Worm (Caenorhabditis elegans) whole organism, L4 larva: ENCODE measurements around the gene T09D3.8.
A peak's percentile ranks its signal among the peaks of the same experiment; 100 is the strongest.

Source experiments
- D1046.2 ChIP-seq: fragments of 200-800 bp; sonication (Bioruptor generic); IDR thresholded peaks from 2 replicates; pipeline ENCODE4 v1.3.6; 2022; ENCODE audit warnings: missing genetic modification characterization, missing compliant biosample characterization
- F10B5.3 ChIP-seq: sonication (generic microtip); optimal IDR thresholded peaks from 2 replicates; lab custom pipeline; 2016; ENCODE audit warnings: mild to moderate bottlenecking, missing genetic modification characterization, missing compliant biosample characterization
- F37D6.2 ChIP-seq: sonication (generic microtip); optimal IDR thresholded peaks from 2 replicates; lab custom pipeline; 2016; ENCODE audit warnings: mild to moderate bottlenecking, missing genetic modification characterization, missing compliant biosample characterization
- aha-1 ChIP-seq: fragments of 150-350 bp; peaks from one replicate; lab custom pipeline; 2014; ENCODE audit warnings: missing biosample characterization, missing genetic modification characterization
- arid-1 ChIP-seq: fragments of 200-800 bp; sonication (Bioruptor generic); conservative IDR thresholded peaks from 2 replicates; pipeline ENCODE4 v1.3.6; 2022; ENCODE audit warnings: missing genetic modification reagents, missing genetic modification characterization, missing compliant biosample characterization
- ceh-20 ChIP-seq: fragments of 200-800 bp; sonication (Bioruptor generic); IDR thresholded peaks from 2 replicates; pipeline ENCODE4 v1.3.6; 2022; ENCODE audit warnings: missing genetic modification reagents, missing genetic modification characterization, missing compliant biosample characterization
- ceh-44 ChIP-seq: fragments of 200-800 bp; sonication (Bioruptor generic); IDR thresholded peaks from 2 replicates; pipeline ENCODE4 v1.3.6; 2022; ENCODE audit warnings: missing genetic modification reagents, missing genetic modification characterization, missing compliant biosample characterization
- ces-1 ChIP-seq: fragments of 150-350 bp; sonication (generic microtip); optimal IDR thresholded peaks from 4 replicates; lab custom pipeline; 2014; ENCODE audit warnings: missing biosample characterization, missing genetic modification reagents, missing genetic modification characterization
- daf-8 ChIP-seq: fragments of 200-800 bp; sonication (Bioruptor generic); IDR thresholded peaks from 2 replicates; pipeline ENCODE4 v1.3.6; 2022; ENCODE audit warnings: missing genetic modification characterization, missing compliant biosample characterization
- dmd-8 ChIP-seq: fragments of 200-800 bp; sonication (Bioruptor generic); IDR thresholded peaks from 2 replicates; pipeline ENCODE4 v1.3.6; 2022; ENCODE audit warnings: missing genetic modification characterization, missing compliant biosample characterization
- dmd-9 ChIP-seq: fragments of 200-800 bp; sonication (Bioruptor generic); IDR thresholded peaks from 2 replicates; pipeline ENCODE4 v1.3.6; 2022; ENCODE audit warnings: missing genetic modification reagents, missing genetic modification characterization, missing compliant biosample characterization
- dpl-1 ChIP-seq: fragments of 150-350 bp; optimal IDR thresholded peaks from 2 replicates; lab custom pipeline; 2014; ENCODE audit warnings: missing biosample characterization, missing genetic modification reagents, missing genetic modification characterization
- duxl-1 ChIP-seq: sonication (generic microtip); optimal IDR thresholded peaks from 2 replicates; lab custom pipeline; 2016; ENCODE audit warnings: mild to moderate bottlenecking, missing genetic modification characterization, moderate library complexity, missing compliant biosample characterization; ENCODE audit not compliant: poor library complexity
- dve-1 ChIP-seq: sonication (generic microtip); optimal IDR thresholded peaks from 2 replicates; lab custom pipeline; 2017; ENCODE audit warnings: antibody characterized with exemption, mild to moderate bottlenecking, missing genetic modification characterization, missing compliant biosample characterization; ENCODE audit not compliant: insufficient read depth
- egl-27 ChIP-seq: sonication (generic microtip); optimal IDR thresholded peaks from 3 replicates; lab custom pipeline; 2017; ENCODE audit warnings: missing biosample characterization, missing genetic modification reagents, missing genetic modification characterization
- fos-1 ChIP-seq: fragments of 150-350 bp; optimal IDR thresholded peaks from 2 replicates; lab custom pipeline; 2014; ENCODE audit warnings: missing biosample characterization, missing genetic modification characterization
- gei-8 ChIP-seq: fragments of 200-800 bp; sonication (Bioruptor generic); optimal IDR thresholded peaks from 2 replicates; lab custom pipeline; 2018; ENCODE audit warnings: mild to moderate bottlenecking, missing genetic modification characterization, missing compliant biosample characterization
- hif-1 ChIP-seq, 2 experiments: sonication (generic microtip); optimal IDR thresholded peaks; 2 replicates each; lab custom pipeline; 2016 to 2017; ENCODE audit warnings: missing compliant biosample characterization in 2 of 2, missing genetic modification characterization in 2 of 2, missing genetic modification reagents in 2 of 2, missing genotype in 2 of 2, mild to moderate bottlenecking in 1 of 2
- hlh-11 ChIP-seq: fragments of 200-800 bp; sonication (Bioruptor generic); optimal IDR thresholded peaks from 2 replicates; lab custom pipeline; 2018; ENCODE audit warnings: mild to moderate bottlenecking, missing genetic modification characterization, missing compliant biosample characterization
- jun-1 ChIP-seq: fragments of 150-350 bp; optimal IDR thresholded peaks from 2 replicates; lab custom pipeline; 2014; ENCODE audit warnings: missing biosample characterization, missing genetic modification reagents, missing genetic modification characterization
- lim-7 ChIP-seq: fragments of 200-800 bp; sonication (Bioruptor generic); IDR thresholded peaks from 2 replicates; pipeline ENCODE4 v1.3.6; 2022; ENCODE audit warnings: missing genetic modification characterization, missing compliant biosample characterization
- lin-13 ChIP-seq: fragments of 150-350 bp; optimal IDR thresholded peaks from 2 replicates; lab custom pipeline; 2014; ENCODE audit warnings: missing biosample characterization, missing genetic modification reagents, missing genetic modification characterization
- lin-15B ChIP-seq: fragments of 150-350 bp; sonication (generic microtip); optimal IDR thresholded peaks from 3 replicates; lab custom pipeline; 2014; ENCODE audit warnings: missing biosample characterization, missing genetic modification characterization
- mdl-1 ChIP-seq, 2 experiments: fragments of 150-350 bp in 1 of 2; sonication (generic microtip) in 1 of 2; optimal IDR thresholded peaks; 2 replicates each; lab custom pipeline; 2014 to 2017; ENCODE audit warnings: missing biosample characterization in 2 of 2, missing genetic modification characterization in 2 of 2
- mep-1 ChIP-seq: fragments of 150-350 bp; sonication (generic microtip); optimal IDR thresholded peaks from 3 replicates; lab custom pipeline; 2014; ENCODE audit warnings: missing biosample characterization, missing genetic modification characterization
- mes-2 ChIP-seq: sonication (generic microtip); optimal IDR thresholded peaks from 2 replicates; lab custom pipeline; 2016; ENCODE audit warnings: missing genotype, mild to moderate bottlenecking, missing genetic modification characterization, missing compliant biosample characterization; ENCODE audit not compliant: poor library complexity, severe bottlenecking
- nhr-237 ChIP-seq: sonication (generic microtip); optimal IDR thresholded peaks from 2 replicates; lab custom pipeline; 2017; ENCODE audit warnings: missing biosample characterization, missing genetic modification characterization
- nhr-28 ChIP-seq: fragments of 150-350 bp; optimal IDR thresholded peaks from 2 replicates; lab custom pipeline; 2014; ENCODE audit warnings: missing biosample characterization, missing genetic modification characterization
- nhr-42 ChIP-seq: fragments of 200-800 bp; sonication (Bioruptor generic); IDR thresholded peaks from 2 replicates; pipeline ENCODE4 v1.3.6; 2022; ENCODE audit warnings: missing genetic modification characterization, missing compliant biosample characterization
- nhr-48 ChIP-seq: sonication (generic microtip); optimal IDR thresholded peaks from 2 replicates; lab custom pipeline; 2016; ENCODE audit warnings: mild to moderate bottlenecking, missing genetic modification characterization, missing compliant biosample characterization
- nhr-6 ChIP-seq: fragments of 150-350 bp; optimal IDR thresholded peaks from 2 replicates; lab custom pipeline; 2014; ENCODE audit warnings: missing biosample characterization, missing genetic modification characterization
- nhr-76 ChIP-seq: fragments of 150-350 bp; optimal IDR thresholded peaks from 2 replicates; lab custom pipeline; 2014; ENCODE audit warnings: missing biosample characterization, missing genetic modification characterization
- nhr-77 ChIP-seq: fragments of 150-350 bp; optimal IDR thresholded peaks from 2 replicates; lab custom pipeline; 2014; ENCODE audit warnings: missing biosample characterization, missing genetic modification characterization
- pha-4 ChIP-seq, 2 experiments: fragments of 150-350 bp in 1 of 2; fragments of 200-800 bp in 1 of 2; sonication (Bioruptor generic) in 1 of 2; IDR thresholded peaks in 1 of 2; optimal IDR thresholded peaks in 1 of 2; 2 replicates each; pipeline versions ENCODE4 v1.3.6 to Lab custom; 2014 to 2022; ENCODE audit warnings: missing genetic modification characterization in 2 of 2, missing genetic modification reagents in 2 of 2, missing biosample characterization in 1 of 2, missing compliant biosample characterization in 1 of 2
- php-3 ChIP-seq: fragments of 200-800 bp; sonication (Bioruptor generic); IDR thresholded peaks from 2 replicates; pipeline ENCODE4 v1.3.6; 2022; ENCODE audit warnings: missing genetic modification reagents, missing genetic modification characterization, missing compliant biosample characterization
- pqm-1 ChIP-seq: sonication (generic microtip); optimal IDR thresholded peaks from 2 replicates; lab custom pipeline; 2017; ENCODE audit warnings: missing biosample characterization, missing genetic modification characterization
- rbr-2 ChIP-seq: sonication (generic microtip); optimal IDR thresholded peaks from 2 replicates; lab custom pipeline; 2016; ENCODE audit warnings: missing genotype, missing genetic modification characterization, missing compliant biosample characterization
- saeg-2 ChIP-seq: fragments of 200-800 bp; sonication (Bioruptor generic); IDR thresholded peaks from 2 replicates; pipeline ENCODE4 v1.3.6; 2022; ENCODE audit warnings: missing genetic modification reagents, missing genetic modification characterization, missing compliant biosample characterization
- set-16 ChIP-seq: fragments of 200-800 bp; sonication (Bioruptor generic); IDR thresholded peaks from 2 replicates; pipeline ENCODE4 v1.3.6; 2022; ENCODE audit warnings: missing genetic modification reagents, missing genetic modification characterization, missing compliant biosample characterization
- snpc-4 ChIP-seq: fragments of 150-350 bp; optimal IDR thresholded peaks from 2 replicates; lab custom pipeline; 2014; ENCODE audit warnings: missing biosample characterization, missing genetic modification characterization
- spr-1 ChIP-seq: sonication (generic microtip); optimal IDR thresholded peaks from 2 replicates; lab custom pipeline; 2016; ENCODE audit warnings: mild to moderate bottlenecking, missing genetic modification characterization, missing compliant biosample characterization
- spr-3 ChIP-seq: fragments of 200-800 bp; sonication (Bioruptor generic); optimal IDR thresholded peaks from 2 replicates; lab custom pipeline; 2018; ENCODE audit warnings: mild to moderate bottlenecking, missing genetic modification characterization, missing compliant biosample characterization
- tag-97 ChIP-seq: fragments of 200-800 bp; sonication (Bioruptor generic); IDR thresholded peaks from 2 replicates; pipeline ENCODE4 v1.3.6; 2022; ENCODE audit warnings: missing genetic modification characterization, missing compliant biosample characterization
- tra-1 ChIP-seq: fragments of 200-800 bp; sonication (Bioruptor generic); IDR thresholded peaks from 2 replicates; pipeline ENCODE4 v1.3.6; 2022; ENCODE audit warnings: missing genetic modification reagents, missing genetic modification characterization, missing compliant biosample characterization
- unc-39 ChIP-seq: sonication (generic microtip); optimal IDR thresholded peaks from 2 replicates; lab custom pipeline; 2017; ENCODE audit warnings: missing biosample characterization, missing genetic modification characterization
- vab-7 ChIP-seq: fragments of 200-800 bp; sonication (Bioruptor generic); IDR thresholded peaks from 2 replicates; pipeline ENCODE4 v1.3.6; 2022; ENCODE audit warnings: missing genetic modification reagents, missing genetic modification characterization, missing compliant biosample characterization
- zag-1 ChIP-seq: fragments of 150-350 bp; optimal IDR thresholded peaks from 2 replicates; lab custom pipeline; 2014; ENCODE audit warnings: missing biosample characterization, missing genetic modification characterization
- zfp-2 ChIP-seq: sonication (generic microtip); optimal IDR thresholded peaks from 2 replicates; lab custom pipeline; 2016; ENCODE audit warnings: mild to moderate bottlenecking, missing genetic modification characterization, missing compliant biosample characterization
- zip-2 ChIP-seq: fragments of 150-350 bp; optimal IDR thresholded peaks from 2 replicates; lab custom pipeline; 2014; ENCODE audit warnings: missing biosample characterization, missing genetic modification characterization

T09D3.8 gene

DNA sequence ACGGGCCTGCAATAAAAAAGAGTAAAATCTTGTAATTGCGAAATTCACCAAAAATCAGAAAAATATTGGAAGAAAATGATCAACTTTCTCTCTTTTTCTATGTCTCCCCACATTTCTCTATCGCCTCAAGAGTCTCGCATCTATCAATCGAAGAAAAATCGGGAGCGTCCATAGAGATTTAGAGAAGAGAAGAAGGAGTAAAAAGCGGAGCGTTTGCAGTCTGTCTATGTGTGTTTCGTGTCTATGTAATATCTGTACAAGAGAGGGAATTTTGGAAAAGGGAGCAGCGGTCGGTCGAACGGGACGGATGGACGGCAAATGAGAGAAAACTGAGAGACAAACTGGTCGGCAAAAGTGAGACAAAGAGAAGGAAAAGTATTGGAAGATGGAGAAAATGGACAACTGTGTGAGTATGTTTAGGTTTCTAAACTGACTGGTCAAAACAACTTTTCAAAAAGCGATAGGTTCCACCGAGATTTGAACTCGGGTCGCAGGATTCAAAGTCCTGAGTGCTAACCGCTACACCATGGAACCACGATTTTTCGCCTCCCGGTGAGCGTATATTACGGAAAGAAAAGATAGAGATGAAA lies 35.2 kb upstream of the T09D3.8 start (continued):
- TF ChIP-seq saeg-2 (GFP tag; lab: Robert Waterston, UW) (no peak), lin-13 (GFP tag; lab: Kevin White, UChicago) (peak; percentile 28), ceh-20 (GFP tag; lab: Robert Waterston, UW) (0 out of 2 replicates have a peak, but pooled peaks have one; percentile 21), spr-1 (tag; lab: Kevin White, UChicago) (peak; percentile 69), zfp-2 (tag; lab: Kevin White, UChicago) (no peak), lim-7 (peak; percentile 59; the same call in 1 of the 2 replicates), nhr-42 (no peak), egl-27 (tag; lab: Kevin White, UChicago) (no peak), php-3 (GFP tag; lab: Robert Waterston, UW) (no peak), F10B5.3 (tag; lab: Kevin White, UChicago) (no peak), zip-2 (tag; lab: Kevin White, UChicago) (no peak), F37D6.2 (no peak), D1046.2 (0 out of 2 replicates have a peak, but pooled peaks have one; percentile 47), hlh-11 (tag; lab: Kevin White, UChicago) (peak; percentile 85), spr-3 (GFP tag; lab: Kevin White, UChicago) (peak; percentile 41), mes-2 (tag; lab: Kevin White, UChicago) (peak; percentile 35), gei-8 (GFP tag; lab: Kevin White, UChicago) (peak; percentile 28), pha-4 (GFP tag; IDR thresholded peaks at IDR 0.05; lab: Robert Waterston, UW) (no peak; the same call in 1 of the 2 replicates), pha-4 (tag; optimal IDR thresholded peaks at IDR 0.05; lab: Kevin White, UChicago) (peak; percentile 13), dmd-9 (0 out of 2 replicates have a peak, but pooled peaks have one; percentile 29), aha-1 (peak; percentile 27), unc-39 (tag; lab: Kevin White, UChicago) (no peak), nhr-237 (tag; lab: Kevin White, UChicago) (no peak), vab-7 (GFP tag; lab: Robert Waterston, UW) (0 out of 2 replicates have a peak, but pooled peaks have one; percentile 37), duxl-1 (peak; percentile 29), nhr-48 (peak; percentile 72), nhr-76 (tag; lab: Kevin White, UChicago) (no peak), pqm-1 (tag; lab: Kevin White, UChicago) (peak; percentile 17), rbr-2 (tag; lab: Kevin White, UChicago) (peak; percentile 29), ceh-44 (GFP tag; lab: Robert Waterston, UW) (no peak), nhr-6 (tag; lab: Kevin White, UChicago) (no peak), ces-1 (GFP tag; lab: Kevin White, UChicago) (no peak), mdl-1 (tag; optimal IDR thresholded peaks at IDR 0.05; lab: Kevin White, UChicago) (peak in 1 of 2 experiments; percentile 29), fos-1 (tag; lab: Kevin White, UChicago) (no peak), dmd-8 (GFP tag; lab: Robert Waterston, UW) (peak; percentile 65; the same call in 1 of the 2 replicates), nhr-28 (tag; lab: Kevin White, UChicago) (peak; percentile 83), hif-1 (tag; optimal IDR thresholded peaks at IDR 0.05; lab: Kevin White, UChicago) (no peak), nhr-77 (tag; lab: Kevin White, UChicago) (peak; percentile 60), zag-1 (tag; lab: Kevin White, UChicago) (no peak), dve-1 (tag; lab: Kevin White, UChicago) (peak; percentile 55)
- TF ChIP-seq, all 104 proteins: peak for 30

DNA sequence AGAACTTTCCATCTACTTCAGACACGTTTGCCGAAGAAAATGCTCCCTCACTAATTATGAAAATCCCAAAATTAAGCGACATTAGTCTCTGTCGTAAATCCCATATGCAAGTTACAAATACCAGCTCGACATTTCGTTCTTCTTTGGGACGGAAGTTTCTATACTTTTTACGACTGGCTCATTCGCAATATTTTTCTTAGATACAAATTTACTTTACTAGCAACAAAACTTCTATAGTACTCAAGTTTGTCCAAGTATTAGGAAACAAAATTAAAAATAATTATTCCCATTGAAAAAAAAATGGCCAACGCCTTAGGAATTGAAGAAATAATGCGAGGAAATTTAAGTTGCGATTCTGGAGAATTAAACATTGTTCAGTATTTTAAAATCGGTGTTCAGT lies 34.0 kb upstream of the T09D3.8 start, which contains the start of gene srg-26:
Gene srg-26, plus strand, starts transcription at position 301 of the 400 bp plus-strand sequence.
- TF ChIP-seq pha-4 (GFP tag; IDR thresholded peaks at IDR 0.05; lab: Robert Waterston, UW) (no peak), pha-4 (tag; optimal IDR thresholded peaks at IDR 0.05; lab: Kevin White, UChicago) (no peak), lin-15B (tag; lab: Kevin White, UChicago) (no peak), daf-8 (GFP tag; lab: Robert Waterston, UW) (no peak), F37D6.2 (no peak), dpl-1 (GFP tag; lab: Kevin White, UChicago) (no peak), F10B5.3 (tag; lab: Kevin White, UChicago) (no peak), mdl-1 (tag; optimal IDR thresholded peaks at IDR 0.05; lab: Kevin White, UChicago) (no peak), hlh-11 (tag; lab: Kevin White, UChicago) (no peak), hif-1 (tag; optimal IDR thresholded peaks at IDR 0.05; lab: Kevin White, UChicago) (no peak), set-16 (GFP tag; lab: Robert Waterston, UW) (no peak), snpc-4 (tag; lab: Kevin White, UChicago) (no peak), ceh-44 (GFP tag; lab: Robert Waterston, UW) (no peak), dmd-9 (no peak), zfp-2 (tag; lab: Kevin White, UChicago) (no peak), jun-1 (tag; lab: Kevin White, UChicago) (no peak), mep-1 (tag; lab: Kevin White, UChicago) (no peak), tag-97 (GFP tag; lab: Robert Waterston, UW) (no peak), arid-1 (no peak), D1046.2 (no peak), tra-1 (GFP tag; lab: Robert Waterston, UW) (no peak)
